Fruit fly (Drosophila melanogaster): ENCODE results near the gene Kebab.

dm6 chr2L:2032076-2032475 is 13.2 kb upstream of the Kebab start:
- TF ChIP-seq OdsH (GFP tag; optimal IDR thresholded peaks at IDR 0.05) (no peak), usp (GFP tag; optimal IDR thresholded peaks at IDR 0.05) (no peak), lola (GFP tag; optimal IDR thresholded peaks at IDR 0.05) (no peak), ey (GFP tag; optimal IDR thresholded peaks at IDR 0.05) (no peak), HLH106 (tag; optimal IDR thresholded peaks at IDR 0.05) (no peak), Dfd (GFP tag; optimal IDR thresholded peaks at IDR 0.05) (no peak), h (GFP tag; optimal IDR thresholded peaks at IDR 0.05) (no peak), sv (GFP tag; optimal IDR thresholded peaks at IDR 0.05) (no peak), Dif (GFP tag; optimal IDR thresholded peaks at IDR 0.05; ENCODE audit: partially characterized antibody) (no peak), pan (optimal IDR thresholded peaks at IDR 0.05) (no peak), Jra (GFP tag; optimal IDR thresholded peaks at IDR 0.05) (no peak), Hr78 (GFP tag; optimal IDR thresholded peaks at IDR 0.05) (no peak)

All from whole organism, wandering third instar larva.